Worm (Caenorhabditis elegans): Measurements from ENCODE around the gene F21C10.9.

DNA sequence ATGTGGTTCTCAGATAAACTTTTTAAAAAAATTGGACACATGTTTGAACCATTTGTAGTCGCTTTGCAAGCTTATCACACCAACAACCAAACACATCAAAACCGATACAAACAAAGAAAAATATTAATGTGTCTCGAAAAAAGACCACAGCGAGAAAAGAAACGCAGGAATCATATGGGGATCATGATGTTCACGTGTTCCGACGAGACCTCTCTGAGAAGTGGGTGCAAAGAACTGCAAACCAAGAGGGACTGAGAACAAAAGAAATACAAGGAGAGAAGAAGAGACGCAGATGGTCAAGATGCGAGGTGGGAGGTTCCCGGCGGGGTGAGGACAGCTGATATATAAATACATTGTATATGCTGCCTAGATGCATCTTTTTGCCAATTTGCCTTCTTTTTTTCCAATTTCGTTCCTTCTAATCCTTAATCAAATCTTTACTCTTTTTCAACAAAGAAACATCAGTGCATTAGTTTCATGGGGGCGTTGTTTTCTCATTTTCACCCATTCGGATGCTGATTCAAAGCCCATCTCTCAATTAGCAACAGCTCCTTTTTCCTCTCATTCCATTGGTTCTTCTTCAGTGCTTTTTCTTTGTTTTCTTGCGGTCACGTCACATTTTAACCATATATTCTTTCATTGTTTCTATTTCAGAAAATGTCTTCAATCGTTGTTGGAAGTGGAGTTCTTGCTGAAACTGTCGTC, 2.7 kb downstream of the F21C10.9 start, which contains the start of gene F21C10.10:
- TF ChIP-seq Y79H2A.3 (GFP tag; conservative IDR thresholded peaks at IDR 0.05) (no peak), attf-5 (GFP tag; optimal IDR thresholded peaks at IDR 0.05) (peak; percentile 79), him-1 (tag; optimal IDR thresholded peaks at IDR 0.05) (no peak), egl-44 (GFP tag; IDR thresholded peaks at IDR 0.05) (peak; percentile 42; the same call in 1 of the 2 replicates)

Data from whole organism, young adult.